Worm (Caenorhabditis elegans): ENCODE measurements around the gene K07F5.15.

Gene K07F5.15

ce11 chrIV:9842071-9842470 lies 22.8 kb upstream of the K07F5.15 start, which contains the start of gene K07F5.17:
K07F5.17 (plus strand) TSS chrIV:9842371.
- TF ChIP-seq aly-2 (tag; optimal IDR thresholded peaks at IDR 0.05) (no peak), nhr-129 (tag; optimal IDR thresholded peaks at IDR 0.05) (no peak), nhr-25 (tag; optimal IDR thresholded peaks at IDR 0.05) (no peak), lin-39 (tag; optimal IDR thresholded peaks at IDR 0.05) (no peak), mbf-1 (tag; optimal IDR thresholded peaks at IDR 0.05) (no peak), C34F6.9 (tag; optimal IDR thresholded peaks at IDR 0.05) (no peak), ztf-11 (tag; optimal IDR thresholded peaks at IDR 0.05) (no peak), snpc-4 (tag; optimal IDR thresholded peaks at IDR 0.05) (no peak), unc-55 (GFP tag; optimal IDR thresholded peaks at IDR 0.05) (no peak)

- TF ChIP-seq nhr-11 (tag; optimal IDR thresholded peaks at IDR 0.05) (no peak), ama-1 (optimal IDR thresholded peaks at IDR 0.05) (no peak), ztf-11 (tag; optimal IDR thresholded peaks at IDR 0.05) (no peak), nhr-23 (tag; optimal IDR thresholded peaks at IDR 0.05) (no peak), lin-39 (tag; optimal IDR thresholded peaks at IDR 0.05) (no peak), lin-13 (GFP tag; optimal IDR thresholded peaks at IDR 0.05) (no peak), unc-62 (GFP tag; optimal IDR thresholded peaks at IDR 0.05) (no peak), alr-1 (tag; optimal IDR thresholded peaks at IDR 0.05) (no peak), ceh-82 (tag; optimal IDR thresholded peaks at IDR 0.05) (no peak), elt-3 (tag; optimal IDR thresholded peaks at IDR 0.05) (no peak), unc-39 (tag; optimal IDR thresholded peaks at IDR 0.05) (no peak), nhr-237 (tag; optimal IDR thresholded peaks at IDR 0.05) (no peak), ceh-16 (tag; optimal IDR thresholded peaks at IDR 0.05) (no peak), elt-1 (tag; optimal IDR thresholded peaks at IDR 0.05) (no peak), nhr-129 (tag; optimal IDR thresholded peaks at IDR 0.05) (no peak), mbf-1 (tag; optimal IDR thresholded peaks at IDR 0.05) (no peak), gmeb-1 (tag; optimal IDR thresholded peaks at IDR 0.05) (no peak), blmp-1 (tag; optimal IDR thresholded peaks at IDR 0.05; ENCODE audit: insufficient read depth) (no peak)
Measured at ce11 chrIV:9843760-9844159, 21.1 kb upstream of the K07F5.15 start, which contains the start of gene nspd-2. nspd-2 (plus strand) TSS chrIV:9844060.

- TF ChIP-seq peb-1 (tag; optimal IDR thresholded peaks at IDR 0.05) (no peak), unc-55 (GFP tag; optimal IDR thresholded peaks at IDR 0.05) (no peak), unc-39 (tag; optimal IDR thresholded peaks at IDR 0.05) (no peak), lin-13 (GFP tag; optimal IDR thresholded peaks at IDR 0.05) (no peak), gmeb-1 (tag; optimal IDR thresholded peaks at IDR 0.05) (no peak), sma-9 (GFP tag; optimal IDR thresholded peaks at IDR 0.05) (no peak), sma-9 (tag; optimal IDR thresholded peaks at IDR 0.05) (no peak), blmp-1 (tag; optimal IDR thresholded peaks at IDR 0.05; ENCODE audit: insufficient read depth) (no peak), nhr-12 (tag; optimal IDR thresholded peaks at IDR 0.05) (no peak), C34F6.9 (tag; optimal IDR thresholded peaks at IDR 0.05) (no peak), ceh-82 (tag; optimal IDR thresholded peaks at IDR 0.05) (no peak), elt-3 (tag; optimal IDR thresholded peaks at IDR 0.05) (no peak), mab-5 (tag; optimal IDR thresholded peaks at IDR 0.05) (no peak), zag-1 (tag; optimal IDR thresholded peaks at IDR 0.05) (no peak), nhr-10 (tag; optimal IDR thresholded peaks at IDR 0.05) (no peak), sem-4 (tag; optimal IDR thresholded peaks at IDR 0.05) (no peak), nhr-237 (tag; optimal IDR thresholded peaks at IDR 0.05) (no peak)
Measured at ce11 chrIV:9846574-9846973, 18.3 kb upstream of the K07F5.15 start, which contains the start of gene K07F5.6. K07F5.6 (minus strand) TSS chrIV:9846674.

- TF ChIP-seq sma-3 (GFP tag; optimal IDR thresholded peaks at IDR 0.05) (no peak), nhr-77 (tag; optimal IDR thresholded peaks at IDR 0.05) (no peak), egl-27 (tag; optimal IDR thresholded peaks at IDR 0.05) (no peak), mbf-1 (tag; optimal IDR thresholded peaks at IDR 0.05) (no peak), C34F6.9 (tag; optimal IDR thresholded peaks at IDR 0.05) (no peak), blmp-1 (tag; optimal IDR thresholded peaks at IDR 0.05; ENCODE audit: insufficient read depth) (no peak), nhr-237 (tag; optimal IDR thresholded peaks at IDR 0.05) (no peak), aly-2 (tag; optimal IDR thresholded peaks at IDR 0.05) (no peak), elt-3 (tag; optimal IDR thresholded peaks at IDR 0.05) (no peak), lsy-2 (tag; optimal IDR thresholded peaks at IDR 0.05) (no peak), crh-2 (tag; optimal IDR thresholded peaks at IDR 0.05) (no peak), dmd-4 (tag; optimal IDR thresholded peaks at IDR 0.05) (no peak), unc-55 (GFP tag; optimal IDR thresholded peaks at IDR 0.05) (no peak), F13H6.1 (tag; optimal IDR thresholded peaks at IDR 0.05) (no peak), ZK546.5 (tag; optimal IDR thresholded peaks at IDR 0.05) (no peak), unc-39 (tag; optimal IDR thresholded peaks at IDR 0.05) (no peak), nhr-129 (tag; optimal IDR thresholded peaks at IDR 0.05) (no peak), mab-5 (tag; optimal IDR thresholded peaks at IDR 0.05) (no peak), ztf-11 (tag; optimal IDR thresholded peaks at IDR 0.05) (no peak), ztf-4 (tag; optimal IDR thresholded peaks at IDR 0.05) (no peak)
Measured at ce11 chrIV:9848075-9848474, 16.8 kb upstream of the K07F5.15 start, which contains the start of gene K07F5.7. K07F5.7 (minus strand) TSS chrIV:9848175.
